In genomic region chr2L:2957547-2958174, dm6 we compare ENCODE assay signal across 1 fruit fly cellular context.
TF ChIP-seq lines count a peak whose summit lies in the region.

No protein-coding gene starts in this region.

TF ChIP-seq in whole organism, embryonic, 481 proteins besides CTCF, POLR2A, EP300 and RAD21 (continued from another document and continues in another):
- TF ChIP-seq YL-1 (GFP tag; optimal IDR thresholded peaks at IDR 0.05; lab: Kevin White, UChicago) (no peak), ewg (GFP tag; optimal IDR thresholded peaks at IDR 0.05; lab: Kevin White, UChicago) (peak; percentile 54), CG13624 (GFP tag; optimal IDR thresholded peaks at IDR 0.05; lab: Kevin White, UChicago) (no peak), Dp (GFP tag; optimal IDR thresholded peaks at IDR 0.05; lab: Kevin White, UChicago) (no peak), bigmax (GFP tag; optimal IDR thresholded peaks at IDR 0.05; lab: Kevin White, UChicago) (no peak), CG17802 (tag; optimal IDR thresholded peaks at IDR 0.05; lab: Kevin White, UChicago) (no peak), chif (GFP tag; optimal IDR thresholded peaks at IDR 0.05; lab: Kevin White, UChicago) (peak in 1 of 2 experiments; percentile 47), exex (tag; optimal IDR thresholded peaks at IDR 0.05; lab: Kevin White, UChicago) (no peak), CG12391 (tag; optimal IDR thresholded peaks at IDR 0.05; lab: Kevin White, UChicago) (peak; percentile 37), ap (GFP tag; IDR thresholded peaks at IDR 0.05; lab: Robert Waterston, UW) (0 out of 2 replicates have a peak, but pooled peaks have one; percentile 26), CG17328 (GFP tag; IDR thresholded peaks at IDR 0.05; lab: Robert Waterston, UW) (no peak), CG7556 (GFP tag; optimal IDR thresholded peaks at IDR 0.05; lab: Kevin White, UChicago) (no peak), CG3281 (GFP tag; optimal IDR thresholded peaks at IDR 0.05; lab: Kevin White, UChicago) (no peak), CG12659 (GFP tag; optimal IDR thresholded peaks at IDR 0.05; lab: Kevin White, UChicago) (peak; percentile 35), zen2 (GFP tag; IDR thresholded peaks at IDR 0.05; lab: Robert Waterston, UW; ENCODE audit: partially characterized antibody) (no peak), CG10462 (GFP tag; optimal IDR thresholded peaks at IDR 0.05; lab: Kevin White, UChicago) (no peak), nerfin-2 (GFP tag; IDR thresholded peaks at IDR 0.05; lab: Robert Waterston, UW; ENCODE audit: partially characterized antibody) (no peak), Poxn (GFP tag; IDR thresholded peaks at IDR 0.05; lab: Robert Waterston, UW) (no peak), CG8281 (tag; optimal IDR thresholded peaks at IDR 0.05; lab: Kevin White, UChicago) (peak; percentile 12), Hr3 (GFP tag; optimal IDR thresholded peaks at IDR 0.05; lab: Kevin White, UChicago) (peak; percentile 6), Xbp1 (GFP tag; optimal IDR thresholded peaks at IDR 0.05; lab: Kevin White, UChicago) (peak; percentile 61), CG6272 (GFP tag; IDR thresholded peaks at IDR 0.05; lab: Robert Waterston, UW) (no peak), Hr51 (GFP tag; optimal IDR thresholded peaks at IDR 0.05; lab: Kevin White, UChicago) (no peak), Abd-B (GFP tag; optimal IDR thresholded peaks at IDR 0.05; lab: Kevin White, UChicago) (peak; percentile 80), CG8089 (GFP tag; optimal IDR thresholded peaks at IDR 0.05; lab: Kevin White, UChicago) (no peak), Gsc (GFP tag; IDR thresholded peaks at IDR 0.05; lab: Robert Waterston, UW) (peak; percentile 35; the same call in 1 of the 2 replicates), btn (GFP tag; optimal IDR thresholded peaks at IDR 0.05; lab: Kevin White, UChicago) (no peak), HmgZ (tag; optimal IDR thresholded peaks at IDR 0.05; lab: Kevin White, UChicago) (no peak), CG9609 (GFP tag; optimal IDR thresholded peaks at IDR 0.05; lab: Kevin White, UChicago) (no peak), Hmx (GFP tag; optimal IDR thresholded peaks at IDR 0.05; lab: Kevin White, UChicago) (no peak), CG12104 (GFP tag; optimal IDR thresholded peaks at IDR 0.05; lab: Kevin White, UChicago) (no peak), slbo (GFP tag; IDR thresholded peaks at IDR 0.05; lab: Robert Waterston, UW) (no peak), Nf-YA (GFP tag; IDR thresholded peaks at IDR 0.05; lab: Robert Waterston, UW) (0 out of 2 replicates have a peak, but pooled peaks have one; percentile 32), ssp (GFP tag; IDR thresholded peaks at IDR 0.05; lab: Robert Waterston, UW) (peak; percentile 38; the same call in 1 of the 2 replicates), eve (GFP tag; optimal IDR thresholded peaks at IDR 0.05; lab: Kevin White, UChicago) (no peak), Tbp (GFP tag; optimal IDR thresholded peaks at IDR 0.05; lab: Kevin White, UChicago) (no peak), CG13424 (tag; optimal IDR thresholded peaks at IDR 0.05; lab: Kevin White, UChicago) (peak; percentile 50), CG9727 (GFP tag; optimal IDR thresholded peaks at IDR 0.05; lab: Kevin White, UChicago) (peak; percentile 36), CG1233 (GFP tag; optimal IDR thresholded peaks at IDR 0.05; lab: Kevin White, UChicago) (peak; percentile 2), tna (GFP tag; IDR thresholded peaks at IDR 0.05; lab: Robert Waterston, UW; ENCODE audit: partially characterized antibody) (no peak), CG11085 (GFP tag; IDR thresholded peaks at IDR 0.05; lab: Robert Waterston, UW) (no peak), stwl (tag; optimal IDR thresholded peaks at IDR 0.05; lab: Kevin White, UChicago) (no peak), sima (GFP tag; optimal IDR thresholded peaks at IDR 0.05; lab: Kevin White, UChicago) (no peak), caup (GFP tag; optimal IDR thresholded peaks at IDR 0.05; lab: Kevin White, UChicago; ENCODE audit: severe bottlenecking) (no peak), HLH3B (GFP tag; IDR thresholded peaks at IDR 0.05; lab: Robert Waterston, UW) (peak; percentile 56), lola (GFP tag; optimal IDR thresholded peaks at IDR 0.05; lab: Kevin White, UChicago) (peak in 1 of 3 experiments; percentile 61), CG1832 (GFP tag; optimal IDR thresholded peaks at IDR 0.05; lab: Kevin White, UChicago) (no peak), nau (GFP tag; optimal IDR thresholded peaks at IDR 0.05; lab: Kevin White, UChicago) (no peak), ems (GFP tag; optimal IDR thresholded peaks at IDR 0.05; lab: Kevin White, UChicago) (peak; percentile 60), salm (tag; optimal IDR thresholded peaks at IDR 0.05; lab: Kevin White, UChicago) (no peak), br (optimal IDR thresholded peaks at IDR 0.05; lab: Kevin White, UChicago) (no peak), CG14965 (GFP tag; optimal IDR thresholded peaks at IDR 0.05; lab: Kevin White, UChicago; ENCODE audit: borderline replicate concordance) (no peak), CG16813 (GFP tag; IDR thresholded peaks at IDR 0.05; lab: Robert Waterston, UW; ENCODE audit: partially characterized antibody) (no peak), kni (GFP tag; optimal IDR thresholded peaks at IDR 0.05; lab: Kevin White, UChicago) (peak; percentile 12), NfI (GFP tag; optimal IDR thresholded peaks at IDR 0.05; lab: Kevin White, UChicago) (no peak), CG18476 (GFP tag; optimal IDR thresholded peaks at IDR 0.05; lab: Kevin White, UChicago) (peak; percentile 31), MBD-R2 (GFP tag; IDR thresholded peaks at IDR 0.05; lab: Robert Waterston, UW) (no peak), Six4 (GFP tag; optimal IDR thresholded peaks at IDR 0.05; lab: Kevin White, UChicago) (peak; percentile 9), scrt (GFP tag; optimal IDR thresholded peaks at IDR 0.05; lab: Kevin White, UChicago) (no peak), Lim3 (GFP tag; IDR thresholded peaks at IDR 0.05; lab: Robert Waterston, UW) (no peak), yki (optimal IDR thresholded peaks at IDR 0.05; lab: Kevin White, UChicago) (no peak), CG13287 (GFP tag; IDR thresholded peaks at IDR 0.05; lab: Robert Waterston, UW; ENCODE audit: partially characterized antibody) (no peak), CoRest (tag; optimal IDR thresholded peaks at IDR 0.05; lab: Kevin White, UChicago) (peak; percentile 63), CG8765 (GFP tag; IDR thresholded peaks at IDR 0.05; lab: Robert Waterston, UW) (no peak), CG7963 (GFP tag; IDR thresholded peaks at IDR 0.05; lab: Robert Waterston, UW; ENCODE audit: partially characterized antibody) (no peak), NK7.1 (GFP tag; optimal IDR thresholded peaks at IDR 0.05; lab: Kevin White, UChicago) (no peak), ase (GFP tag; IDR thresholded peaks at IDR 0.05; lab: Robert Waterston, UW) (no peak), disco-r (GFP tag; optimal IDR thresholded peaks at IDR 0.05; lab: Kevin White, UChicago) (no peak), CG15696 (tag; optimal IDR thresholded peaks at IDR 0.05; lab: Kevin White, UChicago) (no peak), CG13775 (GFP tag; optimal IDR thresholded peaks at IDR 0.05; lab: Kevin White, UChicago) (no peak), D (optimal IDR thresholded peaks at IDR 0.05; lab: Kevin White, UChicago) (no peak), D (GFP tag; optimal IDR thresholded peaks at IDR 0.05; lab: Kevin White, UChicago) (peak; percentile 71), otp (GFP tag; IDR thresholded peaks at IDR 0.05; lab: Robert Waterston, UW) (no peak), CG12236 (GFP tag; optimal IDR thresholded peaks at IDR 0.05; lab: Kevin White, UChicago) (no peak), CG3065 (GFP tag; optimal IDR thresholded peaks at IDR 0.05; lab: Kevin White, UChicago) (no peak), toy (GFP tag; IDR thresholded peaks at IDR 0.05; lab: Robert Waterston, UW) (no peak), mirr (GFP tag; optimal IDR thresholded peaks at IDR 0.05; lab: Kevin White, UChicago) (no peak), CG6854 (GFP tag; optimal IDR thresholded peaks at IDR 0.05; lab: Kevin White, UChicago) (no peak), p53 (GFP tag; optimal IDR thresholded peaks at IDR 0.05; lab: Kevin White, UChicago) (no peak), crol (GFP tag; IDR thresholded peaks at IDR 0.05; lab: Robert Waterston, UW) (no peak), wor (GFP tag; IDR thresholded peaks at IDR 0.05; lab: Robert Waterston, UW) (peak; percentile 45; the same call in 1 of the 2 replicates), CG9932 (GFP tag; IDR thresholded peaks at IDR 0.05; lab: Robert Waterston, UW) (no peak), bsh (GFP tag; optimal IDR thresholded peaks at IDR 0.05; lab: Kevin White, UChicago) (peak; percentile 64 to 76), jumu (GFP tag; optimal IDR thresholded peaks at IDR 0.05; lab: Kevin White, UChicago) (peak; percentile 17), CG3838 (GFP tag; optimal IDR thresholded peaks at IDR 0.05; lab: Kevin White, UChicago) (no peak), CG7928 (GFP tag; optimal IDR thresholded peaks at IDR 0.05; lab: Kevin White, UChicago) (no peak), Atf3 (GFP tag; optimal IDR thresholded peaks at IDR 0.05; lab: Kevin White, UChicago) (peak; percentile 1), Mad (GFP tag; optimal IDR thresholded peaks at IDR 0.05; lab: Kevin White, UChicago) (peak; percentile 30), zfh1 (GFP tag; IDR thresholded peaks at IDR 0.05; lab: Robert Waterston, UW) (peak; percentile 29; the same call in 1 of the 3 replicates), H15 (GFP tag; IDR thresholded peaks at IDR 0.05; lab: Robert Waterston, UW) (no peak), ara (GFP tag; IDR thresholded peaks at IDR 0.05; lab: Robert Waterston, UW) (peak; percentile 43; the same call in 1 of the 2 replicates), Dip3 (GFP tag; optimal IDR thresholded peaks at IDR 0.05; lab: Kevin White, UChicago) (no peak), sd (tag; optimal IDR thresholded peaks at IDR 0.05; lab: Kevin White, UChicago) (no peak), CG2116 (GFP tag; optimal IDR thresholded peaks at IDR 0.05; lab: Kevin White, UChicago) (no peak), CG11398 (GFP tag; optimal IDR thresholded peaks at IDR 0.05; lab: Kevin White, UChicago) (no peak), Taf1 (GFP tag; IDR thresholded peaks at IDR 0.05; lab: Robert Waterston, UW) (no peak), Antp (GFP tag; optimal IDR thresholded peaks at IDR 0.05; lab: Kevin White, UChicago) (no peak), phol (tag; optimal IDR thresholded peaks at IDR 0.05; lab: Kevin White, UChicago) (peak; percentile 76), rib (GFP tag; IDR thresholded peaks at IDR 0.05; lab: Robert Waterston, UW) (no peak), Bdp1 (GFP tag; optimal IDR thresholded peaks at IDR 0.05; lab: Kevin White, UChicago) (no peak), Hr78 (GFP tag; optimal IDR thresholded peaks at IDR 0.05; lab: Kevin White, UChicago) (peak in 1 of 2 experiments; percentile 26), Fer2 (tag; optimal IDR thresholded peaks at IDR 0.05; lab: Kevin White, UChicago) (no peak), ab (GFP tag; optimal IDR thresholded peaks at IDR 0.05; lab: Kevin White, UChicago) (no peak), Hsf (GFP tag; optimal IDR thresholded peaks at IDR 0.05; lab: Kevin White, UChicago) (peak; percentile 41), NFAT (GFP tag; IDR thresholded peaks at IDR 0.05; lab: Robert Waterston, UW) (no peak), CG18262 (tag; optimal IDR thresholded peaks at IDR 0.05; lab: Kevin White, UChicago) (peak; percentile 78), unc-4 (GFP tag; IDR thresholded peaks at IDR 0.05; lab: Robert Waterston, UW; ENCODE audit: partially characterized antibody) (no peak), CG17186 (GFP tag; optimal IDR thresholded peaks at IDR 0.05; lab: Kevin White, UChicago) (no peak), Myb (GFP tag; optimal IDR thresholded peaks at IDR 0.05; lab: Kevin White, UChicago) (no peak), nerfin-1 (tag; optimal IDR thresholded peaks at IDR 0.05; lab: Kevin White, UChicago) (peak; percentile 42), CG16779 (GFP tag; IDR thresholded peaks at IDR 0.05; lab: Robert Waterston, UW) (no peak), CG10274 (GFP tag; optimal IDR thresholded peaks at IDR 0.05; lab: Kevin White, UChicago) (no peak), al (GFP tag; IDR thresholded peaks at IDR 0.05; lab: Robert Waterston, UW) (0 out of 2 replicates have a peak, but pooled peaks have one; percentile 7), Mes4 (GFP tag; optimal IDR thresholded peaks at IDR 0.05; lab: Kevin White, UChicago) (no peak), CG5245 (GFP tag; optimal IDR thresholded peaks at IDR 0.05; lab: Kevin White, UChicago) (peak; percentile 13), C15 (GFP tag; IDR thresholded peaks at IDR 0.05; lab: Robert Waterston, UW) (no peak), bcd (GFP tag; optimal IDR thresholded peaks at IDR 0.05; lab: Kevin White, UChicago) (peak; percentile 45), Usf (GFP tag; optimal IDR thresholded peaks at IDR 0.05; lab: Kevin White, UChicago) (no peak), peb (GFP tag; IDR thresholded peaks at IDR 0.05; lab: Robert Waterston, UW) (peak; percentile 47; the same call in 1 of the 2 replicates), CG13123 (GFP tag; optimal IDR thresholded peaks at IDR 0.05; lab: Kevin White, UChicago) (no peak), CG6813 (GFP tag; optimal IDR thresholded peaks at IDR 0.05; lab: Kevin White, UChicago) (no peak), Hmr (GFP tag; optimal IDR thresholded peaks at IDR 0.05; lab: Kevin White, UChicago) (no peak), chinmo (GFP tag; IDR thresholded peaks at IDR 0.05; lab: Robert Waterston, UW; ENCODE audit: partially characterized antibody) (no peak), Atf6 (GFP tag; IDR thresholded peaks at IDR 0.05; lab: Robert Waterston, UW) (no peak), E2f1 (GFP tag; IDR thresholded peaks at IDR 0.05; lab: Robert Waterston, UW) (no peak; the same call in 1 of the 2 replicates), seq (GFP tag; IDR thresholded peaks at IDR 0.05; lab: Robert Waterston, UW) (no peak; the same call in 1 of the 2 replicates), zen (tag; optimal IDR thresholded peaks at IDR 0.05; lab: Kevin White, UChicago) (peak; percentile 10), CG5953 (GFP tag; IDR thresholded peaks at IDR 0.05; lab: Robert Waterston, UW) (no peak), CG7987 (GFP tag; optimal IDR thresholded peaks at IDR 0.05; lab: Kevin White, UChicago) (no peak), wek (GFP tag; optimal IDR thresholded peaks at IDR 0.05; lab: Kevin White, UChicago) (no peak), Rfx (GFP tag; IDR thresholded peaks at IDR 0.05; lab: Robert Waterston, UW) (peak; percentile 13; the same call in 1 of the 2 replicates), en (GFP tag; optimal IDR thresholded peaks at IDR 0.05; lab: Kevin White, UChicago) (no peak), CG31365 (tag; optimal IDR thresholded peaks at IDR 0.05; lab: Kevin White, UChicago) (no peak), gcm2 (GFP tag; optimal IDR thresholded peaks at IDR 0.05; lab: Kevin White, UChicago) (no peak), CG4328 (GFP tag; optimal IDR thresholded peaks at IDR 0.05; lab: Kevin White, UChicago) (no peak)
